Fruit fly (Drosophila melanogaster) whole organism, prepupa: ENCODE results near the gene CG5808.

Experiments used
- Blimp-1 ChIP-seq: fragments of 200-800 bp; sonication (Bioruptor generic); optimal IDR thresholded peaks from 3 replicates; lab custom pipeline; 2017; ENCODE audit warnings: missing biosample characterization, missing genetic modification characterization, mild to moderate bottlenecking, moderate library complexity, missing genetic modification reagents
- CG11762 ChIP-seq: fragments of 200-800 bp; sonication (Bioruptor generic); optimal IDR thresholded peaks from 3 replicates; lab custom pipeline; 2016; ENCODE audit warnings: missing biosample characterization, missing genetic modification characterization; ENCODE audit not compliant: insufficient read depth
- CG3032 ChIP-seq: fragments of 200-800 bp; optimal IDR thresholded peaks from 2 replicates; lab custom pipeline; 2019; ENCODE audit warnings: missing biosample characterization, mild to moderate bottlenecking, missing genetic modification characterization, moderate library complexity
- Eip93F ChIP-seq: fragments of 200-800 bp; sonication (Bioruptor generic); optimal IDR thresholded peaks from 2 replicates; lab custom pipeline; 2016; ENCODE audit warnings: missing biosample characterization, mild to moderate bottlenecking, missing genetic modification characterization
- Ets96B ChIP-seq: fragments of 200-800 bp; optimal IDR thresholded peaks from 2 replicates; lab custom pipeline; 2019; ENCODE audit warnings: missing biosample characterization, mild to moderate bottlenecking, missing genetic modification characterization, moderate library complexity
- Gug ChIP-seq: fragments of 200-800 bp; sonication (Bioruptor generic); IDR thresholded peaks from 2 replicates; pipeline ENCODE4 v1.3.6; 2022; ENCODE audit warnings: missing biosample characterization, missing genetic modification characterization
- acj6 ChIP-seq: fragments of 200-800 bp; sonication (Bioruptor generic); optimal IDR thresholded peaks from 3 replicates; lab custom pipeline; 2016; ENCODE audit warnings: missing biosample characterization, missing genetic modification characterization
- dac ChIP-seq: fragments of 200-800 bp; sonication (Bioruptor generic); optimal IDR thresholded peaks from 2 replicates; lab custom pipeline; 2017; ENCODE audit warnings: missing biosample characterization, mild to moderate bottlenecking, missing genetic modification characterization
- dsx ChIP-seq: fragments of 200-800 bp; optimal IDR thresholded peaks from 3 replicates; lab custom pipeline; 2019; ENCODE audit warnings: missing biosample characterization, mild to moderate bottlenecking, missing genetic modification characterization, moderate library complexity; ENCODE audit not compliant: poor library complexity, severe bottlenecking
- eg ChIP-seq: fragments of 200-800 bp; sonication (Bioruptor generic); IDR thresholded peaks from 3 replicates; pipeline ENCODE4 v1.3.6; 2022; ENCODE audit warnings: missing biosample characterization, missing genetic modification characterization
- fd85E ChIP-seq: fragments of 200-800 bp; sonication (Bioruptor generic); optimal IDR thresholded peaks from 3 replicates; lab custom pipeline; 2016; ENCODE audit warnings: missing biosample characterization, missing genetic modification characterization
- fkh ChIP-seq: fragments of 200-800 bp; sonication (Bioruptor generic); optimal IDR thresholded peaks from 3 replicates; lab custom pipeline; 2017; ENCODE audit warnings: missing biosample characterization, mild to moderate bottlenecking, missing genetic modification characterization, moderate library complexity
- lz ChIP-seq: fragments of 200-800 bp; sonication (Bioruptor generic); optimal IDR thresholded peaks from 3 replicates; lab custom pipeline; 2016; ENCODE audit warnings: missing biosample characterization, missing genetic modification characterization
- net ChIP-seq: fragments of 200-800 bp; sonication (Bioruptor generic); optimal IDR thresholded peaks from 3 replicates; lab custom pipeline; 2016; ENCODE audit warnings: missing biosample characterization, missing genetic modification characterization

DNA sequence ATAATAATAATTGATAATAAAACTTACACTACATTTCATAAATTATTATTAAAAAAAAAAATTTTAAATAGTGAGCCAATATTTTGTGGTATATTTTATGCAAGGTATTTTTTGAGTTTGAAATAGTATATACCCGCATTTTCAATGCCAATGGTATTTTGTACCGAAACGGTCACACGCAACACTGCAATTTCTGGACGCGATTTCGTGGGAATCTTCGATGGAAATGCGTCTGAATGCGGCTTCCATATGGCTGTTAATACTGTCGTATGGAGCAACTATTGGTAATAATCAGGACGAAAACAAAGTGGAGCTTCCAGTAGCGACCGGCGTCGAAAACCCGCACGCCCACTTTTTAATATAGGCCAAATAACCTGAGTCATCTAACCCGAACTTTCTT, 34.6 kb upstream of the CG5808 start, which contains the start of gene Nct:
- TF ChIP-seq Eip93F (GFP tag; lab: Kevin White, UChicago) (no peak), eg (GFP tag; lab: Robert Waterston, UW) (no peak), Blimp-1 (no peak), lz (GFP tag; lab: Kevin White, UChicago) (no peak), dsx (GFP tag; lab: Kevin White, UChicago) (no peak), CG3032 (tag; lab: Kevin White, UChicago) (no peak), CG11762 (GFP tag; lab: Kevin White, UChicago) (no peak), fd85E (GFP tag; lab: Kevin White, UChicago) (no peak), Ets96B (tag; lab: Kevin White, UChicago) (no peak), Gug (GFP tag; lab: Robert Waterston, UW) (no peak), fkh (GFP tag; lab: Kevin White, UChicago) (no peak), net (GFP tag; lab: Kevin White, UChicago) (no peak), dac (GFP tag; lab: Kevin White, UChicago) (no peak), acj6 (no peak)
